Worm (Caenorhabditis elegans) whole organism, L4 larva: Measurements from ENCODE around the gene pitr-1.

Source experiments
- D1046.2 ChIP-seq: fragments of 200-800 bp; sonication (Bioruptor generic); IDR thresholded peaks from 2 replicates; pipeline ENCODE4 v1.3.6; 2022; ENCODE audit warnings: missing genetic modification characterization, missing compliant biosample characterization
- F10B5.3 ChIP-seq: sonication (generic microtip); optimal IDR thresholded peaks from 2 replicates; lab custom pipeline; 2016; ENCODE audit warnings: mild to moderate bottlenecking, missing genetic modification characterization, missing compliant biosample characterization
- F37D6.2 ChIP-seq: sonication (generic microtip); optimal IDR thresholded peaks from 2 replicates; lab custom pipeline; 2016; ENCODE audit warnings: mild to moderate bottlenecking, missing genetic modification characterization, missing compliant biosample characterization
- F44E2.7 ChIP-seq: fragments of 200-800 bp; sonication (Bioruptor generic); IDR thresholded peaks from 2 replicates; pipeline ENCODE4 v2.1.2; 2022; ENCODE audit warnings: missing genetic modification characterization, missing compliant biosample characterization
- aha-1 ChIP-seq: fragments of 150-350 bp; peaks from one replicate; lab custom pipeline; 2014; ENCODE audit warnings: missing biosample characterization, missing genetic modification characterization
- aly-2 ChIP-seq: sonication (generic microtip); optimal IDR thresholded peaks from 2 replicates; lab custom pipeline; 2018; ENCODE audit warnings: missing biosample characterization, missing genetic modification characterization
- ama-1 ChIP-seq: fragments of 150-350 bp; optimal IDR thresholded peaks from 2 replicates; lab custom pipeline; 2014; ENCODE audit warnings: inconsistent platforms, mixed read lengths
- ceh-32 ChIP-seq: sonication (generic microtip); optimal IDR thresholded peaks from 2 replicates; lab custom pipeline; 2016; ENCODE audit warnings: mild to moderate bottlenecking, missing genetic modification characterization, missing compliant biosample characterization; ENCODE audit not compliant: poor library complexity
- ceh-82 ChIP-seq: sonication (generic microtip); optimal IDR thresholded peaks from 2 replicates; lab custom pipeline; 2017; ENCODE audit warnings: missing biosample characterization, missing genetic modification characterization
- daf-16 ChIP-seq, 3 experiments: sonication (generic microtip); optimal IDR thresholded peaks; 2 replicates each; lab custom pipeline; 2016 to 2017; ENCODE audit warnings: missing genetic modification characterization in 3 of 3, missing genetic modification reagents in 3 of 3, mild to moderate bottlenecking in 2 of 3, missing compliant biosample characterization in 2 of 3, missing biosample characterization in 1 of 3, moderate library complexity in 1 of 3
- daf-19 ChIP-seq: fragments of 200-800 bp; sonication (Bioruptor generic); conservative IDR thresholded peaks from 2 replicates; pipeline ENCODE4 v1.3.6; 2022; ENCODE audit warnings: missing genetic modification characterization, missing compliant biosample characterization
- daf-8 ChIP-seq: fragments of 200-800 bp; sonication (Bioruptor generic); IDR thresholded peaks from 2 replicates; pipeline ENCODE4 v1.3.6; 2022; ENCODE audit warnings: missing genetic modification characterization, missing compliant biosample characterization
- dmd-6 ChIP-seq: fragments of 200-800 bp; sonication (Bioruptor generic); IDR thresholded peaks from 2 replicates; pipeline ENCODE4 v1.3.6; 2022; ENCODE audit warnings: missing genetic modification reagents, missing genetic modification characterization, missing compliant biosample characterization
- duxl-1 ChIP-seq: sonication (generic microtip); optimal IDR thresholded peaks from 2 replicates; lab custom pipeline; 2016; ENCODE audit warnings: mild to moderate bottlenecking, missing genetic modification characterization, moderate library complexity, missing compliant biosample characterization; ENCODE audit not compliant: poor library complexity
- egl-27 ChIP-seq: sonication (generic microtip); optimal IDR thresholded peaks from 3 replicates; lab custom pipeline; 2017; ENCODE audit warnings: missing biosample characterization, missing genetic modification reagents, missing genetic modification characterization
- egl-43 ChIP-seq: fragments of 200-800 bp; sonication (Bioruptor generic); IDR thresholded peaks from 2 replicates; pipeline ENCODE4 v1.3.6; 2022; ENCODE audit warnings: missing genetic modification reagents, missing genetic modification characterization, missing compliant biosample characterization
- hif-1 ChIP-seq, 2 experiments: sonication (generic microtip); optimal IDR thresholded peaks; 2 replicates each; lab custom pipeline; 2016 to 2017; ENCODE audit warnings: missing compliant biosample characterization in 2 of 2, missing genetic modification characterization in 2 of 2, missing genetic modification reagents in 2 of 2, missing genotype in 2 of 2, mild to moderate bottlenecking in 1 of 2
- hlh-11 ChIP-seq: fragments of 200-800 bp; sonication (Bioruptor generic); optimal IDR thresholded peaks from 2 replicates; lab custom pipeline; 2018; ENCODE audit warnings: mild to moderate bottlenecking, missing genetic modification characterization, missing compliant biosample characterization
- hlh-30 ChIP-seq: sonication (generic microtip); optimal IDR thresholded peaks from 2 replicates; lab custom pipeline; 2017; ENCODE audit warnings: antibody characterized with exemption, mild to moderate bottlenecking, missing genetic modification characterization, missing compliant biosample characterization; ENCODE audit not compliant: insufficient read depth
- lin-1 ChIP-seq: fragments of 200-800 bp; sonication (Bioruptor generic); IDR thresholded peaks from 2 replicates; pipeline ENCODE4 v1.3.6; 2022; ENCODE audit warnings: missing genetic modification reagents, missing genetic modification characterization, missing compliant biosample characterization
- lin-13 ChIP-seq: fragments of 150-350 bp; optimal IDR thresholded peaks from 2 replicates; lab custom pipeline; 2014; ENCODE audit warnings: missing biosample characterization, missing genetic modification reagents, missing genetic modification characterization
- lin-15B ChIP-seq: fragments of 150-350 bp; sonication (generic microtip); optimal IDR thresholded peaks from 3 replicates; lab custom pipeline; 2014; ENCODE audit warnings: missing biosample characterization, missing genetic modification characterization
- lsy-2 ChIP-seq, 2 experiments: fragments of 150-350 bp in 1 of 2; sonication (generic microtip) in 1 of 2; optimal IDR thresholded peaks; 2 replicates each; lab custom pipeline; 2014 to 2017; ENCODE audit warnings: missing biosample characterization in 2 of 2, missing genetic modification characterization in 2 of 2
- madf-5 ChIP-seq, 2 experiments: fragments of 200-800 bp; sonication (Bioruptor generic); IDR thresholded peaks; 2 replicates each; pipeline ENCODE4 v1.3.6; 2022; ENCODE audit warnings: missing compliant biosample characterization in 2 of 2, missing genetic modification characterization in 2 of 2
- madf-9 ChIP-seq: fragments of 200-800 bp; sonication (Bioruptor generic); conservative IDR thresholded peaks from 2 replicates; pipeline ENCODE4 v1.3.6; 2022; ENCODE audit warnings: missing genetic modification reagents, missing genetic modification characterization, missing compliant biosample characterization
- mdl-1 ChIP-seq, 2 experiments: fragments of 150-350 bp in 1 of 2; sonication (generic microtip) in 1 of 2; optimal IDR thresholded peaks; 2 replicates each; lab custom pipeline; 2014 to 2017; ENCODE audit warnings: missing biosample characterization in 2 of 2, missing genetic modification characterization in 2 of 2
- mes-2 ChIP-seq: sonication (generic microtip); optimal IDR thresholded peaks from 2 replicates; lab custom pipeline; 2016; ENCODE audit warnings: missing genotype, mild to moderate bottlenecking, missing genetic modification characterization, missing compliant biosample characterization; ENCODE audit not compliant: poor library complexity, severe bottlenecking
- nhr-102 ChIP-seq: sonication (generic microtip); optimal IDR thresholded peaks from 2 replicates; lab custom pipeline; 2016; ENCODE audit warnings: mild to moderate bottlenecking, missing genetic modification characterization, moderate library complexity, missing compliant biosample characterization
- nhr-11 ChIP-seq: fragments of 150-350 bp; optimal IDR thresholded peaks from 2 replicates; lab custom pipeline; 2014; ENCODE audit warnings: missing biosample characterization, missing genetic modification characterization
- nhr-111 ChIP-seq: fragments of 200-800 bp; sonication (Bioruptor generic); optimal IDR thresholded peaks from 2 replicates; lab custom pipeline; 2018; ENCODE audit warnings: mild to moderate bottlenecking, missing genetic modification characterization, missing compliant biosample characterization
- nhr-28 ChIP-seq: fragments of 150-350 bp; optimal IDR thresholded peaks from 2 replicates; lab custom pipeline; 2014; ENCODE audit warnings: missing biosample characterization, missing genetic modification characterization
- nhr-48 ChIP-seq: sonication (generic microtip); optimal IDR thresholded peaks from 2 replicates; lab custom pipeline; 2016; ENCODE audit warnings: mild to moderate bottlenecking, missing genetic modification characterization, missing compliant biosample characterization
- nhr-6 ChIP-seq: fragments of 150-350 bp; optimal IDR thresholded peaks from 2 replicates; lab custom pipeline; 2014; ENCODE audit warnings: missing biosample characterization, missing genetic modification characterization
- pha-4 ChIP-seq, 2 experiments: fragments of 150-350 bp in 1 of 2; fragments of 200-800 bp in 1 of 2; sonication (Bioruptor generic) in 1 of 2; IDR thresholded peaks in 1 of 2; optimal IDR thresholded peaks in 1 of 2; 2 replicates each; pipeline versions ENCODE4 v1.3.6 to Lab custom; 2014 to 2022; ENCODE audit warnings: missing genetic modification characterization in 2 of 2, missing genetic modification reagents in 2 of 2, missing biosample characterization in 1 of 2, missing compliant biosample characterization in 1 of 2
- rbr-2 ChIP-seq: sonication (generic microtip); optimal IDR thresholded peaks from 2 replicates; lab custom pipeline; 2016; ENCODE audit warnings: missing genotype, missing genetic modification characterization, missing compliant biosample characterization
- saeg-2 ChIP-seq: fragments of 200-800 bp; sonication (Bioruptor generic); IDR thresholded peaks from 2 replicates; pipeline ENCODE4 v1.3.6; 2022; ENCODE audit warnings: missing genetic modification reagents, missing genetic modification characterization, missing compliant biosample characterization
- set-16 ChIP-seq: fragments of 200-800 bp; sonication (Bioruptor generic); IDR thresholded peaks from 2 replicates; pipeline ENCODE4 v1.3.6; 2022; ENCODE audit warnings: missing genetic modification reagents, missing genetic modification characterization, missing compliant biosample characterization
- tag-97 ChIP-seq: fragments of 200-800 bp; sonication (Bioruptor generic); IDR thresholded peaks from 2 replicates; pipeline ENCODE4 v1.3.6; 2022; ENCODE audit warnings: missing genetic modification characterization, missing compliant biosample characterization
- unc-62 ChIP-seq, 3 experiments: fragments of 150-350 bp in 1 of 3; sonication (generic microtip); optimal IDR thresholded peaks in 2 of 3; peaks in 1 of 3; 1 replicate in 1 of 3; 2 replicates in 2 of 3; lab custom pipeline; 2014 to 2017; ENCODE audit warnings: missing biosample characterization in 3 of 3, missing genetic modification characterization in 3 of 3, missing genetic modification reagents in 3 of 3, missing genotype in 1 of 3
- vab-7 ChIP-seq: fragments of 200-800 bp; sonication (Bioruptor generic); IDR thresholded peaks from 2 replicates; pipeline ENCODE4 v1.3.6; 2022; ENCODE audit warnings: missing genetic modification reagents, missing genetic modification characterization, missing compliant biosample characterization
- zfp-2 ChIP-seq: sonication (generic microtip); optimal IDR thresholded peaks from 2 replicates; lab custom pipeline; 2016; ENCODE audit warnings: mild to moderate bottlenecking, missing genetic modification characterization, missing compliant biosample characterization

Gene pitr-1

ce11 chrIV:7386835-7387551 lies 6.9 kb upstream of the pitr-1 start (continued):
- TF ChIP-seq unc-62 (GFP tag; optimal IDR thresholded peaks at IDR 0.05 in 1 of 2; lab: Kevin White, UChicago) (peak in 1 of 2 experiments; percentile 82), unc-62 (tag; optimal IDR thresholded peaks at IDR 0.05; lab: Kevin White, UChicago) (no peak), aha-1 (tag; lab: Kevin White, UChicago) (peak; percentile 98)
- TF ChIP-seq, all 104 proteins: peak for 17

DNA sequence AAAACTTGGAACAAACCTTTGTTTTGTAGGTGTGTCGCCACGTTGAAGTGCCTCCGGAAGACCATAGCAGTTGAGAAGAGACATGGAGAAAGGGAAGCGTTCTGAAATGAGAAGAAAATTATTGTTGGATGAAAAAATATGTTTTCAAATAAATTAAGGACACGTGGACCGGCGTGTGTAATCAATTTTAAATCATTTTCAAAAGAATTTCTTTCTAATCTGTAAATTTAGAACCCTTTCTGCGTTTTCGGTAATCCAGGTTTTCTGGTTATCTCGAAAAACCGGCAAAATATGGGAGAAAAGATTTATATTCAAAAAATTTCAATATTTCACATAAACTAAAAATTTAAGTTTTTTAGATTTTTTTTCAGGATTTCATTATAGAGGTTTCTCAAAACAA lies 5.0 kb upstream of the pitr-1 start, which contains the start of gene mob-3:
TSS of gene mob-3 (minus strand) at position 101 of the 400 bp plus-strand sequence.
- no peak for TF ChIP-seq vab-7
- TF ChIP-seq lin-15B, result no peak
- no peak for TF ChIP-seq mdl-1 (tag; optimal IDR thresholded peaks at IDR 0.05; lab: Kevin White, UChicago)
- no peak for TF ChIP-seq rbr-2
- TF ChIP-seq nhr-111, result no peak
- TF ChIP-seq daf-19 (GFP tag; lab: Robert Waterston, UW), result no peak
- no peak for TF ChIP-seq dmd-6 (GFP tag; lab: Robert Waterston, UW)
- no peak for TF ChIP-seq egl-27 (tag; lab: Kevin White, UChicago)
- TF ChIP-seq ama-1 (lab: Kevin White, UChicago), result no peak
- no peak for TF ChIP-seq F37D6.2 (tag; lab: Kevin White, UChicago)
- no peak for TF ChIP-seq madf-5 (GFP tag; IDR thresholded peaks at IDR 0.05; lab: Robert Waterston, UW)
- TF ChIP-seq nhr-11 (tag; lab: Kevin White, UChicago), result no peak
- TF ChIP-seq lin-1 (GFP tag; lab: Robert Waterston, UW), result no peak
- TF ChIP-seq nhr-102 (tag; lab: Kevin White, UChicago), result no peak
- TF ChIP-seq ceh-82, result no peak
- no peak for TF ChIP-seq nhr-28 (tag; lab: Kevin White, UChicago)
- no peak for TF ChIP-seq D1046.2
- TF ChIP-seq F10B5.3, result no peak

ce11 chrIV:7389719-7390118 lies 4.2 kb upstream of the pitr-1 start:
- TF ChIP-seq F44E2.7 (GFP tag; lab: Robert Waterston, UW) (no peak), daf-8 (no peak), dmd-6 (GFP tag; lab: Robert Waterston, UW) (no peak), pha-4 (GFP tag; IDR thresholded peaks at IDR 0.05; lab: Robert Waterston, UW) (no peak), pha-4 (tag; optimal IDR thresholded peaks at IDR 0.05; lab: Kevin White, UChicago) (no peak), lsy-2 (tag; optimal IDR thresholded peaks at IDR 0.05; lab: Kevin White, UChicago) (peak in 1 of 2 experiments; percentile 20), nhr-48 (tag; lab: Kevin White, UChicago) (no peak)
- TF ChIP-seq, all 104 proteins: peak for 1

DNA sequence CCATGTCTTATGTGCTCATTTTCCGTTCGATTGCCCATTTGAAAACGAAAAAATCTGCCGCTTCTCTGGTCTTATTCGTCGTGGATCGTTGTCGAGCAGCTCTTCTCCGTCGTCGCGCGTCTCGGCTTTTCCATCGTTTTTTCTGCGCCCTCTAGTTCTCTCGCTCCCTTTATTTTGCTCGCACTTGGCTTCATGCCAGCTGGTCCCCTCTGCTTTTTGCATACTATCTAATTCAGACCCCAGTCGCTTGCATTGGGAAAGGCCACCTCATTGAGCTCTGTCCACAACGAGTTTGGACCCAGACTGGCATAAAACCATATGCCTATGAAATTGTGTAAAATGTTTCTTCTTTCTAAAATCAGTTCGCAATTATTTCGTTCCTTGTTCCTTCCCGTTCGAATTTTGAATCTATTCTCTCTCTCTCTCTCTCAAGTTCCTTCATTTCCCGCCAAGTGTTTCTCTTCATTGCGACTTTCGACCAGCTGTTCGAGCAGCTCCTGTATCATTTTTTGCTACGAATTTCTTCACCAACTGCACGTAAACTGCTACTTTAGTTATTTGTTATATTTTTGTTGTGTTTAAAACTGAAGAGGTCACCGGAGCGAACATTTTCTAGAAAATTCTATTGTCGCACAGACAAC lies 3.6 kb upstream of the pitr-1 start:
- peak; percentile 57 for TF ChIP-seq rbr-2
- no peak for TF ChIP-seq zfp-2 (tag; lab: Kevin White, UChicago)
- TF ChIP-seq duxl-1 (tag; lab: Kevin White, UChicago), result no peak
- no peak for TF ChIP-seq lin-13 (GFP tag; lab: Kevin White, UChicago)
- peak; percentile 18 for TF ChIP-seq nhr-11 (tag; lab: Kevin White, UChicago)
- 0 out of 2 replicates have a peak, but pooled peaks have one; percentile 56 for TF ChIP-seq egl-43 (GFP tag; lab: Robert Waterston, UW)
- TF ChIP-seq ceh-32 (tag; lab: Kevin White, UChicago), result no peak
- TF ChIP-seq lsy-2 (tag; optimal IDR thresholded peaks at IDR 0.05; lab: Kevin White, UChicago), result peak in 1 of 2 experiments; percentile 14
- TF ChIP-seq aly-2 (tag; lab: Kevin White, UChicago), result no peak
- TF ChIP-seq set-16 (GFP tag; lab: Robert Waterston, UW), result peak; percentile 39; the same call in 1 of the 2 replicates
- TF ChIP-seq vab-7, result 0 out of 2 replicates have a peak, but pooled peaks have one; percentile 9
- peak; percentile 35 for TF ChIP-seq mes-2 (tag; lab: Kevin White, UChicago)
- TF ChIP-seq hlh-11 (tag; lab: Kevin White, UChicago), result peak; percentile 52
- TF ChIP-seq saeg-2 (GFP tag; lab: Robert Waterston, UW), result no peak
- no peak for TF ChIP-seq nhr-48 (tag; lab: Kevin White, UChicago)
- peak; percentile 19 for TF ChIP-seq hlh-30 (tag; lab: Kevin White, UChicago)
- TF ChIP-seq daf-16 (GFP tag; optimal IDR thresholded peaks at IDR 0.05; lab: Kevin White, UChicago), result peak in 1 of 2 experiments; percentile 62
- TF ChIP-seq daf-16 (tag; optimal IDR thresholded peaks at IDR 0.05; lab: Kevin White, UChicago), result no peak
- TF ChIP-seq tag-97, result no peak
- no peak; the same call in 1 of the 2 replicates for TF ChIP-seq madf-9 (GFP tag; lab: Robert Waterston, UW)
- TF ChIP-seq dmd-6 (GFP tag; lab: Robert Waterston, UW), result peak; percentile 16; the same call in 1 of the 2 replicates
- TF ChIP-seq hif-1 (tag; optimal IDR thresholded peaks at IDR 0.05; lab: Kevin White, UChicago), result peak in 1 of 2 experiments; percentile 90
- TF ChIP-seq nhr-6, result peak; percentile 49
